Worm (Caenorhabditis elegans): Measurements from ENCODE around the gene W06G6.17.

ce11 chrV:16620874-16621273, 24.2 kb downstream of the W06G6.17 start, which contains the start of gene Y70C5A.3:
- TF ChIP-seq pag-3 (tag; optimal IDR thresholded peaks at IDR 0.05; ENCODE audit: borderline replicate concordance) (no peak), rnt-1 (tag; optimal IDR thresholded peaks at IDR 0.05) (no peak), ceh-9 (tag; optimal IDR thresholded peaks at IDR 0.05) (no peak), hlh-8 (tag; optimal IDR thresholded peaks at IDR 0.05) (no peak), unc-86 (tag; optimal IDR thresholded peaks at IDR 0.05) (no peak), ceh-18 (tag; optimal IDR thresholded peaks at IDR 0.05) (no peak)

All from whole organism, late embryonic.